Worm (Caenorhabditis elegans) whole organism, L2 larva: ENCODE data around the gene srh-2.

Experiments used
- F13H6.1 ChIP-seq: sonication (generic microtip); optimal IDR thresholded peaks from 2 replicates; lab custom pipeline; 2016; ENCODE audit warnings: missing genetic modification characterization, missing compliant biosample characterization
- R02D3.7 ChIP-seq: fragments of 150-350 bp; optimal IDR thresholded peaks from 2 replicates; lab custom pipeline; 2014; ENCODE audit warnings: missing biosample characterization, missing genetic modification characterization
- alr-1 ChIP-seq: fragments of 150-350 bp; optimal IDR thresholded peaks from 2 replicates; lab custom pipeline; 2014; ENCODE audit warnings: missing biosample characterization, missing genetic modification characterization
- aly-2 ChIP-seq: fragments of 150-350 bp; optimal IDR thresholded peaks from 2 replicates; lab custom pipeline; 2014; ENCODE audit warnings: missing biosample characterization, missing genetic modification characterization
- ama-1 ChIP-seq: fragments of 150-350 bp; optimal IDR thresholded peaks from 2 replicates; lab custom pipeline; 2018; ENCODE audit warnings: inconsistent platforms
- blmp-1 ChIP-seq: sonication (generic microtip); optimal IDR thresholded peaks from 2 replicates; lab custom pipeline; 2017; ENCODE audit warnings: missing genetic modification characterization, mild to moderate bottlenecking, missing compliant biosample characterization, antibody characterized with exemption, moderate library complexity; ENCODE audit not compliant: insufficient read depth
- ceh-16 ChIP-seq: fragments of 150-350 bp; optimal IDR thresholded peaks from 2 replicates; lab custom pipeline; 2014; ENCODE audit warnings: missing biosample characterization, missing genetic modification characterization
- crh-2 ChIP-seq: sonication (generic microtip); optimal IDR thresholded peaks from 2 replicates; lab custom pipeline; 2017; ENCODE audit warnings: missing biosample characterization, missing genetic modification characterization
- egl-27 ChIP-seq: sonication (generic microtip); optimal IDR thresholded peaks from 3 replicates; lab custom pipeline; 2017; ENCODE audit warnings: missing biosample characterization, missing genetic modification reagents, missing genetic modification characterization
- elt-1 ChIP-seq: fragments of 150-350 bp; optimal IDR thresholded peaks from 2 replicates; lab custom pipeline; 2014; ENCODE audit warnings: missing biosample characterization, missing genetic modification characterization
- elt-3 ChIP-seq: sonication (generic microtip); optimal IDR thresholded peaks from 2 replicates; lab custom pipeline; 2017; ENCODE audit warnings: missing biosample characterization, missing genetic modification characterization
- fos-1 ChIP-seq: fragments of 150-350 bp; optimal IDR thresholded peaks from 2 replicates; lab custom pipeline; 2014; ENCODE audit warnings: missing biosample characterization, missing genetic modification characterization
- gmeb-1 ChIP-seq: fragments of 150-350 bp; optimal IDR thresholded peaks from 2 replicates; lab custom pipeline; 2014; ENCODE audit warnings: missing biosample characterization, missing genetic modification characterization
- lin-11 ChIP-seq: fragments of 150-350 bp; sonication (generic microtip); optimal IDR thresholded peaks from 2 replicates; lab custom pipeline; 2014; ENCODE audit warnings: missing biosample characterization, missing genetic modification characterization, inconsistent platforms, mixed read lengths
- lin-13 ChIP-seq: fragments of 150-350 bp; optimal IDR thresholded peaks from 2 replicates; lab custom pipeline; 2014; ENCODE audit warnings: missing biosample characterization, missing genetic modification reagents, missing genetic modification characterization
- lin-39 ChIP-seq: fragments of 150-350 bp; optimal IDR thresholded peaks from 2 replicates; lab custom pipeline; 2014; ENCODE audit warnings: missing biosample characterization, missing genetic modification reagents, missing genetic modification characterization
- mab-5 ChIP-seq: fragments of 150-350 bp; optimal IDR thresholded peaks from 2 replicates; lab custom pipeline; 2014; ENCODE audit warnings: missing biosample characterization, missing genetic modification characterization
- mbf-1 ChIP-seq: sonication (generic microtip); optimal IDR thresholded peaks from 2 replicates; lab custom pipeline; 2017; ENCODE audit warnings: missing biosample characterization, missing genetic modification characterization
- mdl-1 ChIP-seq, 2 experiments: fragments of 150-350 bp in 1 of 2; sonication (generic microtip) in 1 of 2; optimal IDR thresholded peaks; 2 replicates each; lab custom pipeline; 2017; ENCODE audit warnings: missing biosample characterization in 2 of 2, missing genetic modification characterization in 2 of 2
- nhr-10 ChIP-seq: sonication (generic microtip); optimal IDR thresholded peaks from 2 replicates; lab custom pipeline; 2017; ENCODE audit warnings: missing biosample characterization, missing genetic modification characterization
- nhr-12 ChIP-seq: fragments of 150-350 bp; optimal IDR thresholded peaks from 2 replicates; lab custom pipeline; 2014; ENCODE audit warnings: missing biosample characterization, missing genetic modification characterization
- nhr-21 ChIP-seq: fragments of 150-350 bp; optimal IDR thresholded peaks from 2 replicates; lab custom pipeline; 2014; ENCODE audit warnings: missing biosample characterization, missing genetic modification characterization
- nhr-25 ChIP-seq: fragments of 150-350 bp; sonication (generic microtip); optimal IDR thresholded peaks from 3 replicates; lab custom pipeline; 2014; ENCODE audit warnings: missing biosample characterization, missing genetic modification characterization
- nhr-6 ChIP-seq: fragments of 150-350 bp; optimal IDR thresholded peaks from 2 replicates; lab custom pipeline; 2014; ENCODE audit warnings: missing biosample characterization, missing genetic modification characterization
- nhr-77 ChIP-seq: fragments of 150-350 bp; optimal IDR thresholded peaks from 2 replicates; lab custom pipeline; 2014; ENCODE audit warnings: missing biosample characterization, missing genetic modification characterization
- peb-1 ChIP-seq: fragments of 150-350 bp; optimal IDR thresholded peaks from 2 replicates; lab custom pipeline; 2014; ENCODE audit warnings: missing biosample characterization, missing genetic modification characterization
- sem-4 ChIP-seq: fragments of 150-350 bp; optimal IDR thresholded peaks from 2 replicates; lab custom pipeline; 2014; ENCODE audit warnings: missing biosample characterization, missing genetic modification reagents, missing genetic modification characterization
- sma-3 ChIP-seq: sonication (generic microtip); optimal IDR thresholded peaks from 2 replicates; lab custom pipeline; 2016; ENCODE audit warnings: missing genetic modification reagents, missing genetic modification characterization, missing compliant biosample characterization
- sma-9 ChIP-seq, 2 experiments: fragments of 150-350 bp in 1 of 2; sonication (generic microtip) in 1 of 2; optimal IDR thresholded peaks; 2 replicates each; lab custom pipeline; 2014 to 2016; ENCODE audit warnings: missing genetic modification characterization in 2 of 2, mild to moderate bottlenecking in 1 of 2, missing biosample characterization in 1 of 2, missing compliant biosample characterization in 1 of 2, missing genetic modification reagents in 1 of 2, moderate library complexity in 1 of 2
- snpc-4 ChIP-seq: fragments of 150-350 bp; optimal IDR thresholded peaks from 2 replicates; lab custom pipeline; 2014; ENCODE audit warnings: missing biosample characterization, missing genetic modification characterization
- unc-55 ChIP-seq: fragments of 150-350 bp; sonication (generic microtip); optimal IDR thresholded peaks from 3 replicates; lab custom pipeline; 2014; ENCODE audit warnings: missing biosample characterization, missing genetic modification reagents, missing genetic modification characterization
- unc-62 ChIP-seq: fragments of 150-350 bp; optimal IDR thresholded peaks from 2 replicates; lab custom pipeline; 2014; ENCODE audit warnings: missing biosample characterization, missing genetic modification reagents, missing genetic modification characterization
- zag-1 ChIP-seq: fragments of 150-350 bp; optimal IDR thresholded peaks from 2 replicates; lab custom pipeline; 2014; ENCODE audit warnings: missing biosample characterization, missing genetic modification characterization
- ztf-11 ChIP-seq: sonication (generic microtip); optimal IDR thresholded peaks from 2 replicates; lab custom pipeline; 2017; ENCODE audit warnings: missing biosample characterization, missing genetic modification characterization
- ztf-4 ChIP-seq: fragments of 150-350 bp; optimal IDR thresholded peaks from 2 replicates; lab custom pipeline; 2014; ENCODE audit warnings: missing biosample characterization, missing genetic modification characterization

The srh-2 gene

DNA sequence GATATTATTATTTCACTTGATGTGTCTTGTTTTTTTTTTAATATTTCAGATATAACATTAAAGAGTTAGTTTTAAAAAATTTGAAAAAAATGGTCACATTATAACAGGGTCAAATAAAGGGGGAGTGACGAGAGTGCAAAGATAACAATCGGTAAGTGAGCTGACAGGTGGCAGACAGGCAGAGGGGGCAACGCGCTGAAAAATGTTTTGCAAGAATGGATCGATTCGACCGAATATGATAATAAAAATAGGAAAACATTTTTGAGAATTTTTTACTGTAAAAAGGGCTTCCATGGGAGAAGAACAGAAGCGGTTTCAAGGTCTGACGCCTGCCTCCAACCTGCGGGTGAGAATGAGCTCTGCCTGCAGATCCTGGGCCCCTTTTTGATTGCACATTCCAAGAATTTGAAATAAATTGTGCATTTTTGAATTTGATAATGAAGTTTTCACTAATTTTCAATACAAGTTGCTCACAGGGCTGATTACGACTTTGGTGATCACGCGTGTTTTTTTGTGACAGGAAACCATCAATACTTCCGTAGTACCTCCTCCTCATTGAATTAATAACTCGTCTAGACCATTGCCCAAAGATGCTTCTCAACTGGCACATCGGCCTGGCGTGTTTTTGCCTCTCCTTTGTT lies 28.5 kb upstream of the srh-2 start, which contains the start of the genes ugt-29 and srx-5:
ugt-29 (minus strand) TSS at position 101 of the 641 bp plus-strand sequence.
srx-5 (plus strand) TSS at position 591 of the 641 bp plus-strand sequence.
- TF ChIP-seq alr-1 (tag; lab: Kevin White, UChicago) (no peak), nhr-10 (no peak), mbf-1 (no peak), nhr-12 (tag; lab: Kevin White, UChicago) (no peak), ama-1 (no peak), R02D3.7 (tag; lab: Kevin White, UChicago) (no peak), fos-1 (no peak), blmp-1 (tag; lab: Kevin White, UChicago) (no peak)

DNA sequence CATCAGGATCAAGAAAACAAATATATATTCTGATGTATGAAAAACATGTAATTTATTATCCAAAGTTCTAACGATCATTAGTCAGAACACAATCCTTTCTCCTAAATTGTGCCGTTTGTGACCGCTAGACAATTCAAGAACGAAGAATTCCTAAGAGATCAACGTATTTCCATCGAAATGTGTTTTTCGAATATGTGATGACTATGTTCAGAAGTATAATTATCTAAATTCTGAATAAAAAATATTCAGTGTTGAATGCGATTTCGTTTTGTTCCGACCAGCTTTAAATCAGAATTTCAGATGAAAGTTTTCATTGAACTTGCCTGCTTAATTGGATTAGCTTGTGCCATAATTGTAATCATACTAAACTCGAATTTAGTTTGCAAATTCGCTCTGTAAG lies 25.8 kb upstream of the srh-2 start, which contains the start of gene srbc-37:
srbc-37 (plus strand) TSS at position 301 of the 400 bp plus-strand sequence.
- TF ChIP-seq elt-3 (tag; lab: Kevin White, UChicago): no peak
- TF ChIP-seq, all 48 proteins: peak for 0

DNA sequence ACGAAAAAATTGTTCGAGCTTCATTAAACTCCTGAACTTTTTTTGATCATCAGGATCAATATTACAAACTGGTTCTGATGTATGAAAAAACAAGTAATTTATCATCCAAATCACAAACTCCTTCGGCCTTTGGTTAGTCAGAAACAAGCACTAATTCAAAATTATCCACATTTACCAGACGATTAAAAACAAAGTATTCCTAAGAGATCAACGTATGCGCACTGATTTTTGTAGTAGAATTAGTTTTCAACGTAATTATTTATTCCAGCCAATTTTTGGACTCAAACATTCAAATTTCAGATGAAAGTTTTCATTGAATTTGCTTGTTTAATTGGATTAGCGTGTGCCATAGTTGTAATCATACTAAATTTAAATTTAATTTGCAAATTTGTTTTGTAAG lies 21.2 kb upstream of the srh-2 start, which contains the start of gene srbc-38:
srbc-38 (plus strand) TSS at position 301 of the 400 bp plus-strand sequence.
- TF ChIP-seq unc-55 (GFP tag; lab: Kevin White, UChicago): no peak
- TF ChIP-seq peb-1 (tag; lab: Kevin White, UChicago): no peak
- TF ChIP-seq nhr-21: no peak

DNA sequence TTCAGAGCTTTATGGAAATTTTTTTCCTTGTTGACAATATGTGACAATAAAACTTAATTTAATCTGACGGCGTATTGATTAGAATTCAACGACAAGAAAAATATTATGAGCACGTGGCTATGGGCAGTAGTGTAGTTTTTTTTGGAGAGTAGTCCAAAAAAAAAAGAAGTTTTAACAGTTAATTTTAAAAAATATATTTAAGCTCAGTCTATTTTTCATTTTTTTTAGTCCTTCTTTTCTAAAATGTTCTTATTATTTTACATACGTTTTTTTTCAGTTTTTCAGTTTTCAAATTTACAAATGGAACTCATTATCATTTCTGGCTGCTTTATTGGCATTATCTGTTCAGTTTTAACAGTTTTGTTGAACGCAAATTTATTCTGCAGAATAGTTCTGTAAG lies 19.3 kb upstream of the srh-2 start, which contains the start of gene srbc-39:
srbc-39 (plus strand) TSS at position 301 of the 400 bp plus-strand sequence.
- TF ChIP-seq unc-62 (GFP tag; lab: Kevin White, UChicago) (no peak), lin-39 (tag; lab: Kevin White, UChicago) (no peak)

DNA sequence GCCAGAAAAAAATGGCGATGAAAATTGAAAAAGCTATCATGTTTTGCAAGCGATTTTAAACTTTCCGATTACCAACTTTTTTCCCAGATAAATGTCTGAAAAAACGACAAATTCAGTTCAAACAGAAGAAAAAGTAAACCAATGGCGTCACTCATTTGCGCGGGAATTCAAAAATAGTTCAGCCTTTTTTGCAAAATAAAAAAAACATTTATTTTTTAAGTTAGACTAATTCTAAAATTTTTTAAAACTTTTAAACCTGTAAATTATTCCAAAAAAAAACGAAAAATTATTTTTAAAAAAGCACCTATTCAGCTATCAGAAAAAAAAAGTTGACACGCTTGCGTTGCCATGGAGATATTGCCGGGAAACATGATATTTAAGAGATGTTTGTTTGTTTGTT lies 15.2 kb upstream of the srh-2 start, which contains the start of gene cyp-33C11:
cyp-33C11 (minus strand) TSS at position 101 of the 400 bp plus-strand sequence.
- TF ChIP-seq aly-2 (no peak), elt-1 (tag; lab: Kevin White, UChicago) (no peak), snpc-4 (tag; lab: Kevin White, UChicago) (no peak), sem-4 (tag; lab: Kevin White, UChicago) (no peak), F13H6.1 (no peak), mbf-1 (no peak), nhr-12 (tag; lab: Kevin White, UChicago) (no peak), mdl-1 (tag; optimal IDR thresholded peaks at IDR 0.05; lab: Kevin White, UChicago) (no peak), mab-5 (tag; lab: Kevin White, UChicago) (no peak), lin-11 (no peak)

DNA sequence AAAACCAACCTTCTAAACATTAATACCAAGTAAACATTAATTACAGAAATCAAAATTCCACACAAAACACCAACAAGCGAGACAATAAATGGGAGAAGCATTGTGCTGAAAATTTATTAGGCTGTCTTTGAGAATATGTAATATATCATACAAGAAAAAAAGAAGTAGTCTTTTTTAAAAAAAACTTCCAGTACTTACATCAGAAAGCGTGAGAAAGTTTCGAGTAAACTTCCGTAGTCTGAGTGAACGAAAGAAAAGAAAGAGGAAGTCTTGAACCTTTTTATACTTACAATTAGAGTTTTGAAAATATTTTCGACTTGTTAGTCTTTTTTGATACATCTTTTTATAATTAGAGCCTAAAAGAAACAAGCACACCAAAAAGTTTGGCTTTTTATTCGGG lies 8.4 kb upstream of the srh-2 start, which contains the start of gene srbc-40:
srbc-40 (minus strand) TSS at position 101 of the 400 bp plus-strand sequence.
- TF ChIP-seq crh-2 (tag; lab: Kevin White, UChicago): no peak
- TF ChIP-seq nhr-25 (tag; lab: Kevin White, UChicago): no peak
- TF ChIP-seq blmp-1 (tag; lab: Kevin White, UChicago): no peak

DNA sequence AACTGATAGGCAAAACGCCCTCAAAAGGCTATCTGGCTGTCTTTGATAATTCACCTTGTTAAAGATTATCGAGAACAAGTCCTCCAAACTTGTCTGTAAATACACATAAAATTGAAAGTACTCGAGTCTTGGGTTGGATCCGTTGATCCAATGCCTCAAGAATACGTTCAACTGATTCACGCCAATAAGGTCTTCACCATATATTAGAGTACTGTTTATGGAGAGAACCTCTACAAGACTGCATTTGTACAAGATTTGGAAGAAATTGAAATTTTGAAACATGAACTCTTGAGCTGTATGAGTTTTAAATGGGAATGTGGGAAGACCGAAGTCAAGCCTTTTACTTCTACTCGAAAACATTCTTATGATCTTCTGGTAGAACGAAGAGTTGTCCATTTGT lies 5.2 kb upstream of the srh-2 start:
- TF ChIP-seq blmp-1 (tag; lab: Kevin White, UChicago) (no peak), alr-1 (tag; lab: Kevin White, UChicago) (no peak), unc-62 (GFP tag; lab: Kevin White, UChicago) (no peak), egl-27 (tag; lab: Kevin White, UChicago) (no peak), sem-4 (tag; lab: Kevin White, UChicago) (no peak), ztf-4 (tag; lab: Kevin White, UChicago) (no peak), sma-9 (GFP tag; optimal IDR thresholded peaks at IDR 0.05; lab: Kevin White, UChicago) (no peak), sma-9 (tag; optimal IDR thresholded peaks at IDR 0.05; lab: Kevin White, UChicago) (no peak), lin-13 (GFP tag; lab: Kevin White, UChicago) (no peak), ztf-11 (tag; lab: Kevin White, UChicago) (no peak), zag-1 (tag; lab: Kevin White, UChicago) (no peak), ceh-16 (tag; lab: Kevin White, UChicago) (no peak), sma-3 (no peak), snpc-4 (tag; lab: Kevin White, UChicago) (no peak), mdl-1 (tag; optimal IDR thresholded peaks at IDR 0.05; lab: Kevin White, UChicago) (no peak), gmeb-1 (tag; lab: Kevin White, UChicago) (no peak), nhr-77 (no peak), nhr-6 (tag; lab: Kevin White, UChicago) (no peak), nhr-25 (tag; lab: Kevin White, UChicago) (no peak)
